Fruit fly (Drosophila melanogaster) whole organism, adult: Measurements from ENCODE around the gene Cipc.
A peak's percentile ranks its signal among the peaks of the same experiment; 100 is the strongest.

Experiments used
- CG11617 ChIP-seq: fragments of 200-800 bp; sonication (Bioruptor generic); optimal IDR thresholded peaks from 2 replicates; lab custom pipeline; 2017; ENCODE audit warnings: mild to moderate bottlenecking, missing biosample characterization, missing genetic modification reagents, missing genetic modification characterization
- CG1620 ChIP-seq: fragments of 200-800 bp; sonication (Bioruptor generic); optimal IDR thresholded peaks from 2 replicates; lab custom pipeline; 2016; ENCODE audit warnings: missing biosample characterization, missing genetic modification characterization
- CG5204 ChIP-seq: fragments of 200-800 bp; sonication (Bioruptor generic); optimal IDR thresholded peaks from 2 replicates; lab custom pipeline; 2016; ENCODE audit warnings: missing biosample characterization, missing genetic modification characterization
- CG7045 ChIP-seq: fragments of 200-800 bp; sonication (Bioruptor generic); optimal IDR thresholded peaks from 2 replicates; lab custom pipeline; 2017; ENCODE audit warnings: missing biosample characterization, mild to moderate bottlenecking, missing genetic modification characterization
- Clk ChIP-seq: fragments of 200-800 bp; sonication (Bioruptor generic); optimal IDR thresholded peaks from 2 replicates; lab custom pipeline; 2017; ENCODE audit warnings: missing biosample characterization, missing genetic modification characterization
- Crg-1 ChIP-seq: fragments of 200-800 bp; sonication (Bioruptor generic); optimal IDR thresholded peaks from 2 replicates; lab custom pipeline; 2016; ENCODE audit warnings: missing biosample characterization, missing genetic modification characterization
- Mnt ChIP-seq: fragments of 200-800 bp; sonication (Bioruptor generic); optimal IDR thresholded peaks from 2 replicates; lab custom pipeline; 2016; ENCODE audit warnings: missing biosample characterization, mild to moderate bottlenecking, missing genetic modification characterization
- cic ChIP-seq: fragments of 200-800 bp; sonication (Bioruptor generic); optimal IDR thresholded peaks from 2 replicates; lab custom pipeline; 2017; ENCODE audit warnings: missing biosample characterization, mild to moderate bottlenecking, missing genetic modification characterization, moderate library complexity
- kay ChIP-seq: fragments of 200-800 bp; sonication (Bioruptor generic); peaks from one replicate; lab custom pipeline; 2016; ENCODE audit warnings: missing biosample characterization, missing genetic modification characterization, borderline replicate concordance
- ovo ChIP-seq: fragments of 200-800 bp; sonication (Bioruptor generic); optimal IDR thresholded peaks from 2 replicates; lab custom pipeline; 2016; ENCODE audit warnings: missing biosample characterization, missing genetic modification characterization
- pad ChIP-seq: fragments of 200-800 bp; sonication (Bioruptor generic); optimal IDR thresholded peaks from 3 replicates; lab custom pipeline; 2017; ENCODE audit warnings: missing biosample characterization, missing genetic modification characterization, mild to moderate bottlenecking, moderate library complexity, missing genetic modification reagents
- tj ChIP-seq: fragments of 200-800 bp; sonication (Bioruptor generic); optimal IDR thresholded peaks from 3 replicates; lab custom pipeline; 2017; ENCODE audit warnings: missing biosample characterization, mild to moderate bottlenecking, missing genetic modification characterization, moderate library complexity

dm6 chr3R:26105924-26106494 lies 659 bp upstream of the Cipc start:
- no peak for TF ChIP-seq tj (GFP tag; lab: Kevin White, UChicago)
- TF ChIP-seq CG1620 = no peak
- no peak for TF ChIP-seq Clk
- TF ChIP-seq CG11617 (GFP tag; lab: Kevin White, UChicago) = no peak
- TF ChIP-seq Crg-1 (GFP tag; lab: Kevin White, UChicago) = no peak
- no peak for TF ChIP-seq CG7045 (GFP tag; lab: Kevin White, UChicago)
- TF ChIP-seq CG5204 (GFP tag; lab: Kevin White, UChicago) = no peak
- TF ChIP-seq pad (GFP tag; lab: Kevin White, UChicago) = no peak
- TF ChIP-seq cic (GFP tag; lab: Kevin White, UChicago) = no peak
- TF ChIP-seq Mnt = peak; percentile 57
- TF ChIP-seq ovo (GFP tag; lab: Kevin White, UChicago) = no peak
- TF ChIP-seq kay (GFP tag; lab: Kevin White, UChicago) = peak; percentile 72
